Fruit fly (Drosophila melanogaster) whole organism: ENCODE data around the gene CG33325.

ENCODE experiments used
- CG8478 ChIP-seq: fragments of >200 bp; optimal IDR thresholded peaks from 2 replicates; lab custom pipeline; 2018; ENCODE audit warnings: inconsistent platforms
- Dll ChIP-seq: fragments of >200 bp; optimal IDR thresholded peaks from 2 replicates; lab custom pipeline; 2017
- EcR ChIP-seq, 2 experiments: fragments of >200 bp; optimal IDR thresholded peaks; 2 replicates each; lab custom pipeline; 2017; ENCODE audit warnings: missing biosample characterization in 2 of 2, missing genetic modification characterization in 2 of 2, missing genetic modification reagents in 2 of 2
- pan ChIP-seq: fragments of >200 bp; optimal IDR thresholded peaks from 2 replicates; lab custom pipeline; 2017
- psq ChIP-seq: fragments of >200 bp; optimal IDR thresholded peaks from 2 replicates; lab custom pipeline; 2017
- usp ChIP-seq: fragments of >200 bp; optimal IDR thresholded peaks from 2 replicates; lab custom pipeline; 2017; ENCODE audit warnings: missing biosample characterization, missing genetic modification characterization, mixed read lengths

Gene CG33325

DNA sequence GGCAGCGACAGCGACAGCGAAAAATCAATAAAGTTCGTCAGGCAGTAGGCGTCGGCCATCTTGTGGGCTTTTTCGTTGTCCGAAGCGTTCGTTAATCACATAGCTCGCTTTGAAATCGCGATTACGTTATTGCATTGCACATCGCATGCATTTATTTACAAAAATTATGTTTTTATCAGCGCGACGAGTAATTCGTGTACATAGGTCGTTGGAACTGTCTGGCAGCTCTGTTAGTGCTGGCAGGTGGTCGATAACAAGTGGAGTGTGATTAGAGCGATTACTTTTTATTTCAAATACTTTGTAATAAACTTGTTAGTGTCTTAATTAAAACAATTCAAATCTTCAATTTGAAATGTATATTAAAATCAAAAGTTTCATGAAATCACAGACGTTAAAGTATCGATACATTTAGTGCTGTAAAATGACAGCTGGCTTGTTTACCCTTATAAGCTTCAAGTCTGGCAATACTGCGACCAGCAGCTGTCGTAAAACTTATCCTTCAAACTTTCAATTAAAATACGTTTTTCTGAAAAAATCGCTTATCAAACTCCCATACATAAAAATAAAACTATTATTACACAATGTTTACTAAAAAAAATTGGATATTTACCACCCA lies 16.1 kb downstream of the CG33325 start, which contains the start of gene CG8032:
TSS of gene CG8032 (plus strand) at position 448 of the 616 bp plus-strand sequence.
- TF ChIP-seq EcR (GFP tag; optimal IDR thresholded peaks at IDR 0.05; lab: Kevin White, UChicago) = no peak
- no peak for TF ChIP-seq pan (lab: Kevin White, UChicago)
- TF ChIP-seq psq = no peak

dm6 chr3R:8660661-8661060 lies 19.2 kb downstream of the CG33325 start, which contains the start of gene bel:
bel (minus strand) TSS chr3R:8660761.
- no peak for TF ChIP-seq usp (GFP tag; lab: Kevin White, UChicago)
- TF ChIP-seq CG8478 (lab: Kevin White, UChicago) = no peak
- TF ChIP-seq psq = no peak
- no peak for TF ChIP-seq EcR (GFP tag; optimal IDR thresholded peaks at IDR 0.05; lab: Kevin White, UChicago)
- TF ChIP-seq pan (lab: Kevin White, UChicago) = no peak
- TF ChIP-seq Dll (lab: Kevin White, UChicago) = no peak

DNA sequence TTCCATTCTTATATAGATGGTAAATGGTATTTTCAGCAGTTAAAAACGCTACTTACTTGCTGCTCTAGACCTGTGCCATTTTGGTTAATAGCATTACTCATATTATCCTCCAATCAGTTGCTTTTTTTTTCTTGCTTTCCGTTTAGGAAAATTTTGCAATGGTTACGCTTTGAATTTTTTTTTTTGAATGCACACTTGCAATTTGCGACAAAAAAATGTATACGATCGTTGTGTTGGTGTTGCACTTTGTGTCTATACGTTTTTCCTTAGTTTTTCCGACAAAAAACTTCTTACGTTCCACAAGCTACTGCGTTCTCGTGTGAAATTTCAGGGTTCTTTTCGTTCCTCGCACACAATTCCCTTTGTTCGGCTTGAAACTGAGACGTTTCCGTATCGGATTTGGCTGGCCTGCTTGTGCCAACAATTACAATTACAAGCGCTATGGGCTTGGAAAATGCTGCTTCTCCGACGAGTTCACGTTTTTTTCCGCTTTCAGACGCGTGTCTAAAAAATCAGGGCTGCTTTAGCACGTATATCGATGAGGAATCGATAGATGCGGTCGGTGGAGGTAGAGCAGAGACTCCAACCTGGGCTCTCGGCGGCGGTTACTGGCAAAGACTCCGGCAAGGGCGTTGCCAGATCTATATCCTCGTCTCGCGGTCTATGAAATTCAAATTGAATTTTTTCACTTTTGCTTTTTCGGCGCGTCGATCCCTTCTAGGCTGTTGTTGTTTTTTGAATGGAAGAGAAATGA lies 19.8 kb downstream of the CG33325 start:
- TF ChIP-seq pan (lab: Kevin White, UChicago) (peak; percentile 51), CG8478 (lab: Kevin White, UChicago) (no peak), Dll (lab: Kevin White, UChicago) (no peak)

DNA sequence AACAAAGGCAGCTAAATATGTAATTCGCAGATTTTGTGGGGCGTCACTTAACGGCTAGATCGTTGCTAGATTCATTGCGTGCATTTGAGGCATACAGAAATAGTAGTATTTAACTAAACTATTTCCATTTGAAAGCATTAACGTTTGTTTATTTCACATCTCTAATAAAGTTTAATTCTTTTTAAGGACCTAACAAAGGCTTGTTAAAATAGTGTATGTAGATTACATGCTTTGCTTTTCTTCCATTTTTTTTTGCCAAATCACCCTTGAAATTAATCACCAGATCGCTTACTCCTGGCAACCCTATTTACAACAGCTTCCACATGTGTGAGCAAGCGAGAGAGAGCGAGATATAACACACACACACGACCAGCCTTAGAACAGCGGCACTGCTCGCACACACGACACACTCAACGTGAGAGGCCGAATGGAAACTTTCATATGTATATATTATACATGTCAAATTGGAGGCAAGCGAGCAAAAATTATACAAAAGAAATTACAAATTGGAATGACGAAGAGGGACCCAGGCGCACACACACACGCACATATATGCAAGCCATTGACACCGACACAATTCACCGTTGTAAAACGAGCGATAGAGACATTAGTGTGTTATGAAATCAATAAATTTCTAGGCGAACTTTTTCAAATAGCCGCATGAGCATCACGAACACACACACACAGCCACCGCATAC lies 20.5 kb downstream of the CG33325 start:
- TF ChIP-seq CG8478 (lab: Kevin White, UChicago) (peak; percentile 45), usp (GFP tag; lab: Kevin White, UChicago) (no peak)

- TF ChIP-seq usp (GFP tag; lab: Kevin White, UChicago) (no peak), EcR (GFP tag; optimal IDR thresholded peaks at IDR 0.05; lab: Kevin White, UChicago) (no peak), pan (lab: Kevin White, UChicago) (no peak)
Measured at dm6 chr3R:8658688-8659087, 21.1 kb downstream of the CG33325 start.

- TF ChIP-seq pan (lab: Kevin White, UChicago) = no peak
- TF ChIP-seq EcR (GFP tag; optimal IDR thresholded peaks at IDR 0.05; lab: Kevin White, UChicago) = no peak
- TF ChIP-seq usp (GFP tag; lab: Kevin White, UChicago) = no peak
- TF ChIP-seq psq = no peak
- no peak for TF ChIP-seq Dll (lab: Kevin White, UChicago)
- TF ChIP-seq CG8478 (lab: Kevin White, UChicago) = no peak
Measured at dm6 chr3R:8654666-8655065, 25.2 kb downstream of the CG33325 start, which contains the start of gene CG42489. CG42489 (minus strand) TSS chr3R:8654766.

- TF ChIP-seq Dll (lab: Kevin White, UChicago) (no peak), pan (lab: Kevin White, UChicago) (no peak), EcR (GFP tag; optimal IDR thresholded peaks at IDR 0.05; lab: Kevin White, UChicago) (no peak), psq (no peak), CG8478 (lab: Kevin White, UChicago) (no peak), usp (GFP tag; lab: Kevin White, UChicago) (no peak)
Measured at dm6 chr3R:8654058-8654457, 25.8 kb downstream of the CG33325 start.

DNA sequence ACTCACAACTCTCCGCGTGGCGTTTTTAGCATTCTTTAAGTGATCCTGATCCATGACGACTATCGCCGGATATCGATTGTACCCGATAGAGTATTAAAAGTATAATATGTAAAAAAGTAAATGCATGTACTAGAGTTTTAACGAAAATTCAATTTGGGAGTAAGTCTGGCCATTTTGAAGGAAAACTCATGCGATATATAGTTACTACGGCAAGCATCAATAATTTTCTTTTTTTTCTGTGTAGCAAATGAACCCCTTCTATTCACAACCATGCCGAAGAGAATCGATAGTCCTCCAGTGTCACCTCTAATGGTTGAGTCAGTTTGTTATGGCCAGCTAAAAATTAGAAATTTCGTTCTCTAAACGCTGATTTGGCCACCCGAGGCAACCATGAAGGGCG lies 27.1 kb downstream of the CG33325 start, which contains the start of the genes Sys1 and Dhod:
TSS of gene Sys1 (plus strand) at position 91 of the 400 bp plus-strand sequence.
TSS of gene Dhod (minus strand) at position 186 of the 400 bp plus-strand sequence.
- TF ChIP-seq psq (no peak), CG8478 (lab: Kevin White, UChicago) (no peak), usp (GFP tag; lab: Kevin White, UChicago) (no peak), EcR (GFP tag; optimal IDR thresholded peaks at IDR 0.05; lab: Kevin White, UChicago) (no peak), Dll (lab: Kevin White, UChicago) (no peak), pan (lab: Kevin White, UChicago) (no peak)

dm6 chr3R:8650741-8651140 lies 29.1 kb downstream of the CG33325 start, which contains the start of the genes Mkk4 and SLIRP2:
Mkk4 (minus strand) TSS chr3R:8650796.
SLIRP2 (plus strand) TSS chr3R:8651084.
- TF ChIP-seq pan (lab: Kevin White, UChicago) (no peak), CG8478 (lab: Kevin White, UChicago) (no peak), EcR (GFP tag; optimal IDR thresholded peaks at IDR 0.05; lab: Kevin White, UChicago) (no peak), Dll (lab: Kevin White, UChicago) (no peak), usp (GFP tag; lab: Kevin White, UChicago) (no peak), psq (no peak)

DNA sequence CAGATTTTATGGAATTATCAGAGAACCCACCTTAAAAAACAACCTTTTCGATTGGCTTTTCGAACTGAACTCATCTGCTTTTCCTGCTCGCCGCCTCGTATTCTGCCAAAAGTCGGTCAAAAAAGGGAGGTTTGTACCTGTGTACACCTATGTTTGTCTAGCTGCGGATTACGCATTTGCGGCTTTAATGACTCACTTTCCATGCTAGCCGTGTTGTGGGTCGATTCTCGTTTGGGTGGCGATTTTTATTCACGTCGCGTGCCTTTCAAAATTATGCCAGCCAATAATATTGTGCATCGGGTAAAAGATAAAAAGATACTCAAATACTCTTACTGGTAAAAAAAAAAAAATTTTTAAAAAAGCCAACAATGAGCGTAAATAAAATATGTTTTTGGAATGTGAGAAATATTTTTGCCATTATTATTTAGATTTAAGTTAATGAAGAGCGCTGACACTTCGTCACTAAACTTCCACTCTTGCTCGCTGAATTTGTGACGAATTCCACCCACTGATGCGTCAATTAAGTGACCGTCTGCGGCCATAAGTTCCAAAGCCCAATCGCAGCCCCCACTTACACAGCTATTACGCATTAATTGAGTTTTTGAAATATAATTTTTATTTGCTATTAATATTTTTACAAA lies 34.1 kb downstream of the CG33325 start, which contains the start of gene Cyp313b1:
TSS of gene Cyp313b1 (minus strand) at position 71 of the 641 bp plus-strand sequence.
- TF ChIP-seq usp (GFP tag; lab: Kevin White, UChicago) (no peak), Dll (lab: Kevin White, UChicago) (no peak), EcR (GFP tag; optimal IDR thresholded peaks at IDR 0.05; lab: Kevin White, UChicago) (no peak), CG8478 (lab: Kevin White, UChicago) (no peak), pan (lab: Kevin White, UChicago) (no peak), psq (no peak)

- TF ChIP-seq Dll (lab: Kevin White, UChicago) (no peak), CG8478 (lab: Kevin White, UChicago) (no peak), usp (GFP tag; lab: Kevin White, UChicago) (no peak), pan (lab: Kevin White, UChicago) (no peak), EcR (GFP tag; optimal IDR thresholded peaks at IDR 0.05; lab: Kevin White, UChicago) (no peak), psq (no peak)
Measured at dm6 chr3R:8642376-8642966, 37.4 kb downstream of the CG33325 start.
